Fruit fly (Drosophila melanogaster): Measurements from ENCODE around the gene Rcc1.

Gene Rcc1

dm6 chr3L:5945571-5945970 is 13.0 kb upstream of the Rcc1 start (continued):
- TF ChIP-seq Eip75B (GFP tag; optimal IDR thresholded peaks at IDR 0.05) = no peak
- TF ChIP-seq CG6854 (GFP tag; optimal IDR thresholded peaks at IDR 0.05) = no peak
- no peak for TF ChIP-seq Hr38 (GFP tag; optimal IDR thresholded peaks at IDR 0.05)
- no peak for TF ChIP-seq ss (GFP tag; optimal IDR thresholded peaks at IDR 0.05)
- TF ChIP-seq spab (GFP tag; optimal IDR thresholded peaks at IDR 0.05) = peak; percentile 48
- peak; percentile 33 for TF ChIP-seq achi (GFP tag; optimal IDR thresholded peaks at IDR 0.05)
- no peak for TF ChIP-seq CG4318 (GFP tag; optimal IDR thresholded peaks at IDR 0.05)

- TF ChIP-seq CG10669 (GFP tag; optimal IDR thresholded peaks at IDR 0.05) (peak; percentile 24), acj6 (GFP tag; optimal IDR thresholded peaks at IDR 0.05) (no peak), Sox15 (GFP tag; optimal IDR thresholded peaks at IDR 0.05) (no peak), CG9139 (GFP tag; optimal IDR thresholded peaks at IDR 0.05) (peak; percentile 69), CG6808 (GFP tag; optimal IDR thresholded peaks at IDR 0.05) (peak; percentile 72), net (GFP tag; optimal IDR thresholded peaks at IDR 0.05) (peak; percentile 14), dsx (GFP tag; optimal IDR thresholded peaks at IDR 0.05; ENCODE audit: poor library complexity, severe bottlenecking) (peak; percentile 12), Eip78C (GFP tag) (peak; percentile 59), CG6276 (GFP tag; optimal IDR thresholded peaks at IDR 0.05) (peak; percentile 17), Lpt (GFP tag; optimal IDR thresholded peaks at IDR 0.05) (peak; percentile 51), CG11902 (GFP tag; optimal IDR thresholded peaks at IDR 0.05) (no peak), CG16779 (tag; optimal IDR thresholded peaks at IDR 0.05) (peak; percentile 66), eg (GFP tag; IDR thresholded peaks at IDR 0.05) (peak; percentile 65; the same call in 2 of the 3 replicates), achi (GFP tag; optimal IDR thresholded peaks at IDR 0.05) (no peak), CG6854 (GFP tag; optimal IDR thresholded peaks at IDR 0.05) (no peak), Eip75B (GFP tag; optimal IDR thresholded peaks at IDR 0.05) (peak; percentile 46), CG3032 (tag; optimal IDR thresholded peaks at IDR 0.05) (peak; percentile 16), CG6163 (GFP tag; IDR thresholded peaks at IDR 0.05) (peak; percentile 52; the same call in 2 of the 3 replicates), ss (GFP tag; optimal IDR thresholded peaks at IDR 0.05) (peak; percentile 76 to 93), CG8119 (GFP tag; IDR thresholded peaks at IDR 0.05) (peak; percentile 73; the same call in 2 of the 3 replicates), fkh (GFP tag; optimal IDR thresholded peaks at IDR 0.05) (no peak), CG15336 (GFP tag; IDR thresholded peaks at IDR 0.05) (peak; percentile 40; the same call in 1 of the 2 replicates), CG10631 (GFP tag; optimal IDR thresholded peaks at IDR 0.05) (peak; percentile 9), topi (GFP tag; optimal IDR thresholded peaks at IDR 0.05) (no peak), CG31627 (GFP tag; optimal IDR thresholded peaks at IDR 0.05) (no peak), Met (GFP tag; optimal IDR thresholded peaks at IDR 0.05) (no peak), spab (GFP tag; optimal IDR thresholded peaks at IDR 0.05) (peak; percentile 40), CG6792 (GFP tag; optimal IDR thresholded peaks at IDR 0.05) (no peak)
Observed at dm6 chr3L:5943348-5943904, 10.9 kb upstream of the Rcc1 start.

DNA sequence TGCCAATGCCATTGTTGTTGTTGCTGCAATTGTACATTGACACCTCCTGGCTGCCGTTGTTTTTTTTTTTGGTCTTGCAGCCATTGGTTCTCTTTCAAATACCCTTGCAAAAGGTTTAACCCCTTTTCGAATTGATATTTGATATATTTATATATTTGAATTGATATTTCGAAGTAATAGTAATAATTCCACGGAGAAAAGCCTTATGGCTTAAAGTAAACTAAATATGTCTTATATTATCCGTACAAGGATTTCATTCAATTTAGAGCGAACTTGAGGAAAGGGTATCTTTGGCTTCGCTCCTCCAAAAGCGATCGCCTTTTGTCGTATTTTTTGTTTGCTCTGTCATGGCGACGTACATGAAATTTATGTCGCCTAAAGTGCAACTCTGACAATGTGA is 8.9 kb upstream of the Rcc1 start:
- TF ChIP-seq CG1621 (tag; optimal IDR thresholded peaks at IDR 0.05) = peak; percentile 26
- TF ChIP-seq dac (GFP tag; optimal IDR thresholded peaks at IDR 0.05) = peak; percentile 25
- peak; percentile 45 for TF ChIP-seq CG6808 (GFP tag; optimal IDR thresholded peaks at IDR 0.05)
- no peak for TF ChIP-seq Ets21C (GFP tag; optimal IDR thresholded peaks at IDR 0.05)
- peak; percentile 50 for TF ChIP-seq esn (GFP tag; optimal IDR thresholded peaks at IDR 0.05)
- TF ChIP-seq eg (GFP tag; IDR thresholded peaks at IDR 0.05) = peak; percentile 36; the same call in 2 of the 3 replicates
- peak; percentile 39; the same call in 1 of the 3 replicates for TF ChIP-seq CG8119 (GFP tag; IDR thresholded peaks at IDR 0.05)
- TF ChIP-seq CG3032 (tag; optimal IDR thresholded peaks at IDR 0.05) = peak; percentile 60
- peak; percentile 66 for TF ChIP-seq Ets96B (tag; optimal IDR thresholded peaks at IDR 0.05)
- TF ChIP-seq CG10631 (GFP tag; optimal IDR thresholded peaks at IDR 0.05) = peak; percentile 32
- peak; percentile 68 for TF ChIP-seq svp (GFP tag)
- TF ChIP-seq pdm3 (GFP tag; optimal IDR thresholded peaks at IDR 0.05) = peak; percentile 15
- TF ChIP-seq salr (GFP tag; optimal IDR thresholded peaks at IDR 0.05) = no peak
- peak; percentile 50 for TF ChIP-seq achi (GFP tag; optimal IDR thresholded peaks at IDR 0.05)
- peak; percentile 10 for TF ChIP-seq Hr39 (GFP tag; optimal IDR thresholded peaks at IDR 0.05)
- TF ChIP-seq Sox102F (GFP tag; optimal IDR thresholded peaks at IDR 0.05) = peak; percentile 11
- TF ChIP-seq CG34406 (GFP tag; optimal IDR thresholded peaks at IDR 0.05) = peak; percentile 16
- TF ChIP-seq dsx (GFP tag; optimal IDR thresholded peaks at IDR 0.05; ENCODE audit: poor library complexity, severe bottlenecking) = peak; percentile 64
- peak; percentile 13 for TF ChIP-seq acj6 (GFP tag; optimal IDR thresholded peaks at IDR 0.05)
- peak; percentile 57 for TF ChIP-seq CG32006 (GFP tag; optimal IDR thresholded peaks at IDR 0.05)
- peak; percentile 41 for TF ChIP-seq CG10669 (GFP tag; optimal IDR thresholded peaks at IDR 0.05)
- peak; percentile 25 for TF ChIP-seq CG6163 (GFP tag; IDR thresholded peaks at IDR 0.05)
- TF ChIP-seq Blimp-1 (GFP tag; optimal IDR thresholded peaks at IDR 0.05) = no peak
- TF ChIP-seq CG15336 (GFP tag; IDR thresholded peaks at IDR 0.05) = peak; percentile 22; the same call in 1 of the 2 replicates
- no peak for TF ChIP-seq CG6854 (GFP tag; optimal IDR thresholded peaks at IDR 0.05)
- TF ChIP-seq CG6792 (GFP tag; optimal IDR thresholded peaks at IDR 0.05) = no peak
- no peak for TF ChIP-seq Sox14 (GFP tag; optimal IDR thresholded peaks at IDR 0.05)
- peak; percentile 43 to 50 for TF ChIP-seq ss (GFP tag; optimal IDR thresholded peaks at IDR 0.05)
- no peak for TF ChIP-seq Eip93F (GFP tag; optimal IDR thresholded peaks at IDR 0.05)

All from whole organism, prepupa.